Worm (Caenorhabditis elegans) whole organism, L3 larva: ENCODE measurements around the gene ZC373.5.

Experiments
- R02D3.7 ChIP-seq: fragments of 150-350 bp; optimal IDR thresholded peaks from 2 replicates; lab custom pipeline; 2014; ENCODE audit warnings: missing biosample characterization, missing genetic modification characterization
- ZK546.5 ChIP-seq: sonication (generic microtip); optimal IDR thresholded peaks from 2 replicates; lab custom pipeline; 2017; ENCODE audit warnings: missing biosample characterization, missing genetic modification characterization
- aly-2 ChIP-seq: fragments of 150-350 bp; optimal IDR thresholded peaks from 2 replicates; lab custom pipeline; 2014; ENCODE audit warnings: missing biosample characterization, missing genetic modification characterization
- ama-1 ChIP-seq: fragments of 150-350 bp; optimal IDR thresholded peaks from 2 replicates; lab custom pipeline; 2018
- ceh-16 ChIP-seq: sonication (generic microtip); optimal IDR thresholded peaks from 2 replicates; lab custom pipeline; 2017; ENCODE audit warnings: missing biosample characterization, missing genetic modification characterization
- ceh-28 ChIP-seq: fragments of 150-350 bp; optimal IDR thresholded peaks from 2 replicates; lab custom pipeline; 2014; ENCODE audit warnings: missing biosample characterization, missing genetic modification reagents, missing genetic modification characterization
- ceh-82 ChIP-seq: fragments of 150-350 bp; optimal IDR thresholded peaks from 2 replicates; lab custom pipeline; 2014; ENCODE audit warnings: missing biosample characterization, missing genetic modification characterization
- ceh-9 ChIP-seq: sonication (generic microtip); optimal IDR thresholded peaks from 2 replicates; lab custom pipeline; 2018; ENCODE audit warnings: missing biosample characterization, missing genetic modification characterization
- daf-12 ChIP-seq: fragments of 150-350 bp; optimal IDR thresholded peaks from 2 replicates; lab custom pipeline; 2014; ENCODE audit warnings: missing biosample characterization, missing genetic modification reagents, missing genetic modification characterization
- egl-27 ChIP-seq: sonication (generic microtip); optimal IDR thresholded peaks from 4 replicates; lab custom pipeline; 2017; ENCODE audit warnings: missing biosample characterization, missing genetic modification reagents, missing genetic modification characterization
- egl-5 ChIP-seq: fragments of 150-350 bp; optimal IDR thresholded peaks from 2 replicates; lab custom pipeline; 2017; ENCODE audit warnings: missing biosample characterization, missing genetic modification reagents, missing genetic modification characterization, inconsistent platforms
- elt-2 ChIP-seq: sonication (generic microtip); optimal IDR thresholded peaks from 2 replicates; lab custom pipeline; 2016; ENCODE audit warnings: missing genetic modification reagents, mild to moderate bottlenecking, missing genetic modification characterization, missing compliant biosample characterization
- elt-3 ChIP-seq, 3 experiments: fragments of 150-350 bp in 1 of 3; sonication (generic microtip) in 2 of 3; optimal IDR thresholded peaks; 2 replicates in 2 of 3; 4 replicates in 1 of 3; lab custom pipeline; 2014 to 2017; ENCODE audit warnings: missing biosample characterization in 3 of 3, missing genetic modification characterization in 3 of 3
- eor-1 ChIP-seq, 2 experiments: fragments of 150-350 bp; optimal IDR thresholded peaks; 2 replicates each; lab custom pipeline; 2014 to 2018; ENCODE audit warnings: missing biosample characterization in 2 of 2, missing genetic modification characterization in 2 of 2
- fos-1 ChIP-seq: fragments of 150-350 bp; optimal IDR thresholded peaks from 2 replicates; lab custom pipeline; 2014; ENCODE audit warnings: missing biosample characterization, missing genetic modification characterization
- hmg-11 ChIP-seq: sonication (generic microtip); optimal IDR thresholded peaks from 2 replicates; lab custom pipeline; 2016; ENCODE audit warnings: missing genetic modification characterization, missing compliant biosample characterization
- jun-1 ChIP-seq: fragments of 150-350 bp; optimal IDR thresholded peaks from 2 replicates; lab custom pipeline; 2014; ENCODE audit warnings: missing biosample characterization, missing genetic modification reagents, missing genetic modification characterization
- lin-15B ChIP-seq: fragments of 150-350 bp; optimal IDR thresholded peaks from 2 replicates; lab custom pipeline; 2014; ENCODE audit warnings: missing biosample characterization, missing genetic modification characterization
- mdl-1 ChIP-seq: fragments of 150-350 bp; optimal IDR thresholded peaks from 2 replicates; lab custom pipeline; 2014; ENCODE audit warnings: missing biosample characterization, missing genetic modification characterization
- nfya-1 ChIP-seq: sonication (generic microtip); optimal IDR thresholded peaks from 2 replicates; lab custom pipeline; 2017; ENCODE audit warnings: missing genetic modification characterization, mild to moderate bottlenecking, missing compliant biosample characterization, antibody characterized with exemption, moderate library complexity; ENCODE audit not compliant: insufficient read depth
- nhr-23 ChIP-seq: fragments of 150-350 bp; optimal IDR thresholded peaks from 2 replicates; lab custom pipeline; 2014; ENCODE audit warnings: missing biosample characterization, missing genetic modification reagents, missing genetic modification characterization
- nhr-237 ChIP-seq: fragments of 150-350 bp; optimal IDR thresholded peaks from 2 replicates; lab custom pipeline; 2014; ENCODE audit warnings: missing biosample characterization, missing genetic modification characterization
- nhr-28 ChIP-seq: fragments of 150-350 bp; optimal IDR thresholded peaks from 2 replicates; lab custom pipeline; 2014; ENCODE audit warnings: missing biosample characterization, missing genetic modification characterization
- nhr-43 ChIP-seq: sonication (generic microtip); optimal IDR thresholded peaks from 2 replicates; lab custom pipeline; 2016; ENCODE audit warnings: mild to moderate bottlenecking, missing genetic modification characterization, missing compliant biosample characterization; ENCODE audit not compliant: poor library complexity, severe bottlenecking
- nhr-77 ChIP-seq: fragments of 150-350 bp; optimal IDR thresholded peaks from 2 replicates; lab custom pipeline; 2014; ENCODE audit warnings: missing biosample characterization, missing genetic modification characterization
- pha-4 ChIP-seq: fragments of 150-350 bp; optimal IDR thresholded peaks from 2 replicates; lab custom pipeline; 2014; ENCODE audit warnings: missing biosample characterization, missing genetic modification reagents, missing genetic modification characterization
- pqm-1 ChIP-seq: fragments of 150-350 bp; optimal IDR thresholded peaks from 2 replicates; lab custom pipeline; 2017; ENCODE audit warnings: missing biosample characterization, missing genetic modification characterization, inconsistent platforms
- skn-1 ChIP-seq: fragments of 150-350 bp; optimal IDR thresholded peaks from 2 replicates; lab custom pipeline; 2014; ENCODE audit warnings: missing biosample characterization, missing genetic modification characterization
- snpc-4 ChIP-seq: fragments of 150-350 bp; optimal IDR thresholded peaks from 2 replicates; lab custom pipeline; 2014; ENCODE audit warnings: missing biosample characterization, missing genetic modification characterization
- tbx-2 ChIP-seq: sonication (generic microtip); optimal IDR thresholded peaks from 2 replicates; lab custom pipeline; 2016; ENCODE audit warnings: mild to moderate bottlenecking, missing genetic modification characterization, missing compliant biosample characterization
- unc-39 ChIP-seq: sonication (generic microtip); optimal IDR thresholded peaks from 4 replicates; lab custom pipeline; 2017; ENCODE audit warnings: missing biosample characterization, missing genetic modification characterization
- unc-62 ChIP-seq: fragments of 150-350 bp; sonication (generic microtip); optimal IDR thresholded peaks from 4 replicates; lab custom pipeline; 2014; ENCODE audit warnings: missing biosample characterization, missing genetic modification reagents, missing genetic modification characterization
- zag-1 ChIP-seq: fragments of 150-350 bp; optimal IDR thresholded peaks from 2 replicates; lab custom pipeline; 2014; ENCODE audit warnings: missing biosample characterization, missing genetic modification characterization
- ztf-11 ChIP-seq: fragments of 150-350 bp; optimal IDR thresholded peaks from 2 replicates; lab custom pipeline; 2014; ENCODE audit warnings: missing biosample characterization, missing genetic modification characterization

The ZC373.5 gene

DNA sequence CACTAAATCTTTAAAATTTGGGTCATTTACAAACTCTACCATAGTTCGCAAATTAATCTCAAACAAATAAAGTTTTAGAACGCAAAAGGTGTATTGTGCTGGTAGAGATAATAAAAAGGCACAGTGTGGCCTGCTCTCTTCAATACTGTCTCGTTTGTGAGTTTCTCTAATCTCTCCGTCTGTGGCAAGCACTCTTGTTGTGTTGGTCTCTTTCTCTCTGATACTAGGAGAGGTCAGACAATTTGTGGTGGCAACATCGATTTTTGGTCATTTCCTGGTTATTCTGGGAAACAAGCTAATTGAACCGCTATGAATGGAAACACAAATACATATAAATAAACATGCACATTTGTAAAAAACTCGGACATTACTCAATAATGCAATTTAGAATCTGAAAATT lies at the start of gene ZC373.5:
Gene ZC373.5 (minus strand): TSS at position 159 of the 400 bp plus-strand sequence.
- peak; percentile 73 for TF ChIP-seq elt-2 (tag; lab: Kevin White, UChicago)
- TF ChIP-seq R02D3.7 (tag; lab: Kevin White, UChicago), result no peak
- TF ChIP-seq hmg-11 (tag; lab: Kevin White, UChicago), result peak; percentile 7
- no peak for TF ChIP-seq fos-1 (tag; lab: Kevin White, UChicago)
- peak; percentile 11 for TF ChIP-seq nhr-23 (tag; lab: Kevin White, UChicago)
- TF ChIP-seq nfya-1 (tag; lab: Kevin White, UChicago), result peak; percentile 3
- no peak for TF ChIP-seq egl-5
- peak; percentile 66 for TF ChIP-seq pqm-1 (tag; lab: Kevin White, UChicago)
- TF ChIP-seq unc-62 (GFP tag; lab: Kevin White, UChicago), result no peak
- TF ChIP-seq ZK546.5, result no peak
- peak; percentile 54 for TF ChIP-seq ceh-28
- peak; percentile 57 for TF ChIP-seq pha-4

DNA sequence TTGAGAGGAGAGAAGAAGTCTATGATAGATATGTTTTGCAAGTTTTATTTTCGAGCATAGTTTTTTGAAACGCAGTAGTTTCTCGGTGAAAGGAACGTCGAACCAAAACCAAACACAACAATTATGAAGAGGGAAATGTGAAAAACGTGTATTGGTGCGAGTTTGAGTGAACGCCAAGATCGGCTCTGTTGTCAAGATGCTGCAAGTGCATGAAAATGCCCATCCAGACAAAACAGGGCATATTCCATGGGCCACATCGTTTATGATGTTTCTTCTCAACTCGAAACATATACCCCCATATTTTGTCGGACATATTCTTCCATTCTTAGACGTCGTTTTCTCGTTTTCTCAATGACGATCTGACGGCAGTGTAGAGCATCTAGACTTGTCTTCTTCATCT lies 48.8 kb upstream of the ZC373.5 start:
- TF ChIP-seq lin-15B (tag; lab: Kevin White, UChicago) (no peak), R02D3.7 (tag; lab: Kevin White, UChicago) (no peak), pqm-1 (tag; lab: Kevin White, UChicago) (no peak), ceh-28 (no peak)
- TF ChIP-seq, all 47 proteins: peak for 0

DNA sequence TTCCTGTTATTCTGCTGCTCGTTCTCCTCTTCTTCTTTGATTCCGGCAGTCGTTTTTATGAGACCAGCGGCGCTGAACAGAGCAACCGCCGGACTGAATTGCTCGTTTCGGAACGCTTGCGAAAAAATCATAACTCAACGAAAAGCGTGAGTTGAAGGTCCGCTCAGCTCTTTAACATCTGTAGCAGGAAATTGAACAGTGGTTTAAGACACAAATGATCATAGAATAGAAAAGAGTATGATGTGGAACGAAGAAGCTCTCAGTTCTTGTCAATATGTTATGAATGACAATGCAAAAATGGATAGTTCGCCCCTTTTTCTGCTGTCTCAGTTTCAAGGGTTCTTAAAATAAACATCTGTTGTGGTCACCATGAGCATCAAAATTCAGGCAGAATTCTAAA lies 39.5 kb upstream of the ZC373.5 start:
- TF ChIP-seq nhr-23 (tag; lab: Kevin White, UChicago) (no peak), ceh-28 (no peak), nhr-237 (no peak), egl-27 (tag; lab: Kevin White, UChicago) (no peak), jun-1 (tag; lab: Kevin White, UChicago) (no peak), nfya-1 (tag; lab: Kevin White, UChicago) (no peak), nhr-77 (tag; lab: Kevin White, UChicago) (no peak), tbx-2 (tag; lab: Kevin White, UChicago) (no peak), eor-1 (tag; optimal IDR thresholded peaks at IDR 0.05; lab: Kevin White, UChicago) (no peak), ceh-16 (tag; lab: Kevin White, UChicago) (no peak)

DNA sequence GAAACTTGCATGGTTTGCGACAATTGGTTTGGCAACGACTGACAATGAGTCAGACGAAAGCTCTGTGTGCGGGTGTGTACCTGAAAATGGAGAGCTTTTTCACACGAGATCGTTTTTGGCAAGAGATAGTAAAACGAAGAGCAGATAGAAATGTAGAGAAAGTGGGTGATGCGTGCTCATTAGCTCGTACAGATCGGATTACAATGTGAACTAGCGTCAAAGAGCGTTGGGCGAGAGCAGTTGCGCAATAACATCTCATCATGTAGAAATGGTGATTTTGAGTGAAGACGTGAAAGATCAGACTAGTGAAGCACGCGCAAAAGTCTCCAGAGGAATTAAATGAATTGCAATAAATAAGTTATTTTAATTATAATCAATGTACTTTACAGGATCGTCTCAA lies 21.0 kb upstream of the ZC373.5 start, which contains the start of gene flp-2:
Gene flp-2 (minus strand): TSS at position 101 of the 400 bp plus-strand sequence.
- TF ChIP-seq unc-39 (tag; lab: Kevin White, UChicago) (no peak), ceh-16 (tag; lab: Kevin White, UChicago) (no peak), ceh-82 (no peak)

DNA sequence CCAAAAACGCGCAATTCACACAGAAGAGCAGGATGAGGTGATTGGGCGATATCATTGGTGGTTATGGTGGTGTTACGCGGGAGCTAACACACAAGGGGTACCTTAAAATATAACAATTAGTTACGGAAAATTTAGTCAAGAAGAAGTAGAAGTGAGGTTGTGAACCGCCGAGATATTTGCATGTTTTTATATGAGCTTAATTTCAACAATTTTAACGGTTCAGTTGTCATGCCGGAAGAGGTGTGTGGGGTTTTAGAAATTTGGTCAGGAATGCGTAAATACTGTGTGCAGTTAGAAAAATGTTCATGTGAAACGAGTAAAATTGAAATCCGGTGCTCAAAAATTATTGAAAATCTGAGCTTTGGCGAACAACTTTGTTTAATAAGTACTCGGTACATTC lies 18.7 kb upstream of the ZC373.5 start, which contains the start of gene flp-3:
Gene flp-3 (minus strand): TSS at position 101 of the 400 bp plus-strand sequence.
- TF ChIP-seq nhr-43 (no peak), pqm-1 (tag; lab: Kevin White, UChicago) (no peak), zag-1 (tag; lab: Kevin White, UChicago) (no peak), nhr-28 (tag; lab: Kevin White, UChicago) (no peak), skn-1 (tag; lab: Kevin White, UChicago) (no peak), snpc-4 (tag; lab: Kevin White, UChicago) (no peak), ama-1 (lab: Kevin White, UChicago) (no peak)

DNA sequence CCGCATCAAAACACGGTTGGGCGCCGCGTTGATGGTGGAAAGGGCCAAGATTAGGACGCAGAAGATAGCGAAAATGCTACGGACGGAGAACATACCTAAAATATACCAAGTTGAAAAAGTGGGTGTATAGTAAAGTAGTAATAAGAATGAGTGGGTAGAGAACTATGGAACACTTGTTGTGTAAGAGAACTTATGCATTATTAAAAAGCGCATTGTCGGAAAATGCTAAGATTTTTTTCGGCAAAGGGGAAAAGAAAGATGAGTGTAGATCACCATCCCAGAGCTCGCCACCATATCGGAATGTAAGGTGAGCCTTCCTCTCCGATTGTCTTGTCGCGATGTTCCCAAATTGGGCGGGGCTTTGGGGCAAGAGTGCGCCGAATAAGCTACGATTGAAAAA lies 13.7 kb upstream of the ZC373.5 start, which contains the start of gene flp-28:
Gene flp-28 (minus strand): TSS at position 101 of the 400 bp plus-strand sequence.
- TF ChIP-seq ceh-28 (no peak), skn-1 (tag; lab: Kevin White, UChicago) (no peak), daf-12 (tag; lab: Kevin White, UChicago) (no peak)

DNA sequence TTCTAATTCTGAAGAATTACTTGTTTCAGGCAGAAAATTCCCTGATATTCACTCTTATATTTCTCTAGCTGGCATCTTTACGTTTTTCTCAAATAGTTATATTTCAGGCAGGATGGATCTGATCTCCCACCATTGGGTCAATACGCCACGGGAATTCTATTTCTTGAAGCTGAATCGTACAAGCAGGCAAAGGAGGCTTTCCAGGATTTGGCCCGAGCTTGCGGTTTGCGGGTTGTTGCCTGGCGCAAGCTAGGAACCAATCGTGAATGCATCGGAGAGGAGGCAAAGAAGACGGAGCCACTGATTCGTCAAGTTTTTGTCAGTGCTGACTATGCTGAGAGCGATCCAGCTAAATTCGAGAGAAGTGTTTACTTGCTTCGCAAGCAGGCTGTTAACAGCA lies 10.9 kb upstream of the ZC373.5 start:
- TF ChIP-seq ama-1 (lab: Kevin White, UChicago) (no peak), R02D3.7 (tag; lab: Kevin White, UChicago) (no peak), egl-27 (tag; lab: Kevin White, UChicago) (no peak), ceh-9 (tag; lab: Kevin White, UChicago) (no peak), mdl-1 (tag; lab: Kevin White, UChicago) (no peak), ceh-82 (no peak), nhr-237 (no peak), ztf-11 (tag; lab: Kevin White, UChicago) (no peak), elt-2 (tag; lab: Kevin White, UChicago) (no peak), aly-2 (tag; lab: Kevin White, UChicago) (no peak), zag-1 (tag; lab: Kevin White, UChicago) (no peak), fos-1 (tag; lab: Kevin White, UChicago) (no peak), eor-1 (tag; optimal IDR thresholded peaks at IDR 0.05; lab: Kevin White, UChicago) (no peak), daf-12 (tag; lab: Kevin White, UChicago) (no peak), egl-5 (no peak), nhr-77 (tag; lab: Kevin White, UChicago) (no peak), elt-3 (tag; optimal IDR thresholded peaks at IDR 0.05; lab: Kevin White, UChicago) (no peak), snpc-4 (tag; lab: Kevin White, UChicago) (no peak), pha-4 (no peak)
- TF ChIP-seq, all 47 proteins: peak for 0
